Fruit fly (Drosophila melanogaster): Measurements from ENCODE around the gene CG13384.
A peak's percentile ranks its signal among the peaks of the same experiment; 100 is the strongest.

DNA sequence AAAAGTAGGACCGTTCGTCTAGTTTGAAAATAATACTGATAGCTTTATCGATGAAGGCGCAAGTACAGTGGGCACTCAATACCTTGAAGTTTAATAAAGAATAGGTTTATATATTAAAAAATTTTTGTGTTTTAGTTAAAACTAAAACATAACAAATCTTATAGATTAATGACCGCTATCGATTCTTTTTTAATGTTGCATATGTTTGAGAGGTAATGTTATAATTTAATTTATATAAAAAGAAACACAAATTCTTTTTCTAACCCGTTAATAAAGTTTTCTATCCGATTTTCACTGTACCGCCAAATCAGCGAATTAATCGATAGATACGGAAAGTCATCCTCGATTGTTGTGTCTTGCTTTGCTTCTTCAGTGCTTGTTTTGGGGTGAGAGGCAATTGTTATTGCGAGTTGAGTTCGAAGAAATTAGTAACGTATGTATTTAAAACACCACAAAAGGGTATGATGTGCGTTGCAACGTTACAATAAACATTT, at the start of gene CG13384, which contains the start of gene Dad1:
- TF ChIP-seq CG9948 (tag; optimal IDR thresholded peaks at IDR 0.05) (peak; percentile 92), CG13204 (GFP tag; optimal IDR thresholded peaks at IDR 0.05) (no peak), EcR (GFP tag; optimal IDR thresholded peaks at IDR 0.05) (peak; percentile 22), rn (GFP tag; IDR thresholded peaks at IDR 0.05) (peak; percentile 81), CG15710 (tag; optimal IDR thresholded peaks at IDR 0.05) (peak; percentile 95), CG12605 (GFP tag; IDR thresholded peaks at IDR 0.05) (peak; percentile 78)

All from whole organism, pupa.